Worm (Caenorhabditis elegans) whole organism, L4 larva: ENCODE data around the gene ehbp-1.
"Not testable (repeated sequence)": the region's sequence is repeated elsewhere in the genome, so short reads cannot be mapped to it uniquely, and the experiment has no call there.

Experiments
- R02D3.7 ChIP-seq: fragments of 150-350 bp; sonication (generic microtip); optimal IDR thresholded peaks from 3 replicates; lab custom pipeline; 2014; ENCODE audit warnings: missing biosample characterization, missing genetic modification characterization
- T20F7.1 ChIP-seq: fragments of 200-800 bp; sonication (Bioruptor generic); optimal IDR thresholded peaks from 2 replicates; lab custom pipeline; 2018; ENCODE audit warnings: mild to moderate bottlenecking, missing genetic modification characterization, missing compliant biosample characterization
- Y48G9A.11 ChIP-seq: fragments of 200-800 bp; sonication (Bioruptor generic); IDR thresholded peaks from 2 replicates; pipeline ENCODE4 v1.3.6; 2022; ENCODE audit warnings: missing genetic modification reagents, missing genetic modification characterization, missing compliant biosample characterization
- ZK337.2 ChIP-seq: fragments of 200-800 bp; sonication (Bioruptor generic); IDR thresholded peaks from 2 replicates; pipeline ENCODE4 v1.3.6; 2022; ENCODE audit warnings: missing genetic modification reagents, missing genetic modification characterization, missing compliant biosample characterization
- aha-1 ChIP-seq: fragments of 150-350 bp; peaks from one replicate; lab custom pipeline; 2014; ENCODE audit warnings: missing biosample characterization, missing genetic modification characterization
- aly-2 ChIP-seq: sonication (generic microtip); optimal IDR thresholded peaks from 2 replicates; lab custom pipeline; 2018; ENCODE audit warnings: missing biosample characterization, missing genetic modification characterization
- ama-1 ChIP-seq: fragments of 150-350 bp; optimal IDR thresholded peaks from 2 replicates; lab custom pipeline; 2014; ENCODE audit warnings: inconsistent platforms, mixed read lengths
- ceh-44 ChIP-seq: fragments of 200-800 bp; sonication (Bioruptor generic); IDR thresholded peaks from 2 replicates; pipeline ENCODE4 v1.3.6; 2022; ENCODE audit warnings: missing genetic modification reagents, missing genetic modification characterization, missing compliant biosample characterization
- dmd-8 ChIP-seq: fragments of 200-800 bp; sonication (Bioruptor generic); IDR thresholded peaks from 2 replicates; pipeline ENCODE4 v1.3.6; 2022; ENCODE audit warnings: missing genetic modification characterization, missing compliant biosample characterization
- dmd-9 ChIP-seq: fragments of 200-800 bp; sonication (Bioruptor generic); IDR thresholded peaks from 2 replicates; pipeline ENCODE4 v1.3.6; 2022; ENCODE audit warnings: missing genetic modification reagents, missing genetic modification characterization, missing compliant biosample characterization
- egl-27 ChIP-seq: sonication (generic microtip); optimal IDR thresholded peaks from 3 replicates; lab custom pipeline; 2017; ENCODE audit warnings: missing biosample characterization, missing genetic modification reagents, missing genetic modification characterization
- lin-1 ChIP-seq: fragments of 200-800 bp; sonication (Bioruptor generic); IDR thresholded peaks from 2 replicates; pipeline ENCODE4 v1.3.6; 2022; ENCODE audit warnings: missing genetic modification reagents, missing genetic modification characterization, missing compliant biosample characterization
- madf-5 ChIP-seq, 2 experiments: fragments of 200-800 bp; sonication (Bioruptor generic); IDR thresholded peaks; 2 replicates each; pipeline ENCODE4 v1.3.6; 2022; ENCODE audit warnings: missing compliant biosample characterization in 2 of 2, missing genetic modification characterization in 2 of 2
- mdt-29 ChIP-seq: fragments of 200-800 bp; sonication (Bioruptor generic); IDR thresholded peaks from 2 replicates; pipeline ENCODE4 v1.3.6; 2022; ENCODE audit warnings: missing genetic modification reagents, missing genetic modification characterization, missing compliant biosample characterization
- mep-1 ChIP-seq: fragments of 150-350 bp; sonication (generic microtip); optimal IDR thresholded peaks from 3 replicates; lab custom pipeline; 2014; ENCODE audit warnings: missing biosample characterization, missing genetic modification characterization
- mes-2 ChIP-seq: sonication (generic microtip); optimal IDR thresholded peaks from 2 replicates; lab custom pipeline; 2016; ENCODE audit warnings: missing genotype, mild to moderate bottlenecking, missing genetic modification characterization, missing compliant biosample characterization; ENCODE audit not compliant: poor library complexity, severe bottlenecking
- nhr-28 ChIP-seq: fragments of 150-350 bp; optimal IDR thresholded peaks from 2 replicates; lab custom pipeline; 2014; ENCODE audit warnings: missing biosample characterization, missing genetic modification characterization
- nhr-48 ChIP-seq: sonication (generic microtip); optimal IDR thresholded peaks from 2 replicates; lab custom pipeline; 2016; ENCODE audit warnings: mild to moderate bottlenecking, missing genetic modification characterization, missing compliant biosample characterization
- nhr-76 ChIP-seq: fragments of 150-350 bp; optimal IDR thresholded peaks from 2 replicates; lab custom pipeline; 2014; ENCODE audit warnings: missing biosample characterization, missing genetic modification characterization
- nhr-77 ChIP-seq: fragments of 150-350 bp; optimal IDR thresholded peaks from 2 replicates; lab custom pipeline; 2014; ENCODE audit warnings: missing biosample characterization, missing genetic modification characterization
- pha-4 ChIP-seq, 2 experiments: fragments of 150-350 bp in 1 of 2; fragments of 200-800 bp in 1 of 2; sonication (Bioruptor generic) in 1 of 2; IDR thresholded peaks in 1 of 2; optimal IDR thresholded peaks in 1 of 2; 2 replicates each; pipeline versions ENCODE4 v1.3.6 to Lab custom; 2014 to 2022; ENCODE audit warnings: missing genetic modification characterization in 2 of 2, missing genetic modification reagents in 2 of 2, missing biosample characterization in 1 of 2, missing compliant biosample characterization in 1 of 2
- php-3 ChIP-seq: fragments of 200-800 bp; sonication (Bioruptor generic); IDR thresholded peaks from 2 replicates; pipeline ENCODE4 v1.3.6; 2022; ENCODE audit warnings: missing genetic modification reagents, missing genetic modification characterization, missing compliant biosample characterization
- pqm-1 ChIP-seq: sonication (generic microtip); optimal IDR thresholded peaks from 2 replicates; lab custom pipeline; 2017; ENCODE audit warnings: missing biosample characterization, missing genetic modification characterization
- set-16 ChIP-seq: fragments of 200-800 bp; sonication (Bioruptor generic); IDR thresholded peaks from 2 replicates; pipeline ENCODE4 v1.3.6; 2022; ENCODE audit warnings: missing genetic modification reagents, missing genetic modification characterization, missing compliant biosample characterization
- snpc-1.2 ChIP-seq: fragments of 200-800 bp; sonication (Bioruptor generic); IDR thresholded peaks from 2 replicates; pipeline ENCODE4 v1.3.6; 2022; ENCODE audit warnings: missing genetic modification reagents, missing genetic modification characterization, missing compliant biosample characterization
- unc-62 ChIP-seq, 3 experiments: fragments of 150-350 bp in 1 of 3; sonication (generic microtip); optimal IDR thresholded peaks in 2 of 3; peaks in 1 of 3; 1 replicate in 1 of 3; 2 replicates in 2 of 3; lab custom pipeline; 2014 to 2017; ENCODE audit warnings: missing biosample characterization in 3 of 3, missing genetic modification characterization in 3 of 3, missing genetic modification reagents in 3 of 3, missing genotype in 1 of 3
- zip-11 ChIP-seq: fragments of 200-800 bp; sonication (Bioruptor generic); IDR thresholded peaks from 2 replicates; pipeline ENCODE4 v1.3.6; 2022; ENCODE audit warnings: missing genetic modification characterization, missing compliant biosample characterization

ehbp-1 gene

DNA sequence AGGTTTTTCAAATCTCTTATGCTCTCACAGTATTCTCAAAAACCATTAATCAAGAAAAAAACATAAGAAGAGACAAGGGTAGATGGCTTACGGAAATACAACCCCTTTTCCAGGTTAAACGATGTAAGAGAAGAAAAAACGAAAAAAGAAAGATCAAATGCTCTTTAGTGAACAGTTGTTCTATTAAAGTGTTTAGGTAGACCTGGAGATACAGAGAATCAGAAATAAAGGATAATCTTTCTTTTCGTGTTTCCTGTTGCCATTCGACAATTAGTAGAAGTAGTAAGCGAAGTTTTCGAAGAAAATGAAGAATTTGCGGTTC is 32.8 kb downstream of the ehbp-1 start, which contains the start of gene K09G1.1:
Gene K09G1.1 (plus strand): TSS at position 223 of the 322 bp plus-strand sequence.
- TF ChIP-seq nhr-77 (no peak), ceh-44 (GFP tag; lab: Robert Waterston, UW) (no peak), aly-2 (no peak), R02D3.7 (tag; lab: Kevin White, UChicago) (no peak), php-3 (GFP tag; lab: Robert Waterston, UW) (no peak), madf-5 (GFP tag; IDR thresholded peaks at IDR 0.05; lab: Robert Waterston, UW) (no peak), nhr-28 (tag; lab: Kevin White, UChicago) (no peak), mep-1 (tag; lab: Kevin White, UChicago) (no peak), nhr-48 (tag; lab: Kevin White, UChicago) (no peak), dmd-8 (no peak), mdt-29 (no peak), zip-11 (no peak)

DNA sequence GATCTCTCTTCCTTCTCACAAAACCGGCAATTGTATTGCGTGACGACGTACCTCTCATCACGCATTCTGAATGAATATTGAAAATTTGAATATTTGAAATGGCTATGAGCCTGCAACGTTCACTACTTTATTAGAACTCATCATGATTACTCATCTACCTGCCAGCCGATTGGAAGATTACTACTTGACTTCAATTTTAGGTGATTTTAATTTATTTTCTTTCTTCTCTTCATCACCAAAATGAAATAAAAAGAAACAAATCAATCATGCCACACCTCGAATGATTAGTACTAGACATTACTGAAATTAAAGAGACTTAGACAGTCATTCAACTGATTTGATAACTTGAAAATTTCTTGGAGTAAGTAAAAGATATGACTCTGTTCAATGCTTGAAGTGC is 33.8 kb downstream of the ehbp-1 start:
- TF ChIP-seq unc-62 (GFP tag; optimal IDR thresholded peaks at IDR 0.05 in 1 of 2; lab: Kevin White, UChicago) (peak in 1 of 2 experiments; percentile 62), unc-62 (tag; optimal IDR thresholded peaks at IDR 0.05; lab: Kevin White, UChicago) (no peak), nhr-76 (tag; lab: Kevin White, UChicago) (no peak), pqm-1 (no peak), aha-1 (tag; lab: Kevin White, UChicago) (peak; percentile 13), mdt-29 (no peak)

- peak; percentile 94 for TF ChIP-seq aha-1 (tag; lab: Kevin White, UChicago)
- no peak for TF ChIP-seq ZK337.2 (GFP tag; lab: Robert Waterston, UW)
- no peak for TF ChIP-seq madf-5 (GFP tag; IDR thresholded peaks at IDR 0.05; lab: Robert Waterston, UW)
- TF ChIP-seq pha-4 (GFP tag; IDR thresholded peaks at IDR 0.05; lab: Robert Waterston, UW), result no peak
- no peak for TF ChIP-seq pha-4 (tag; optimal IDR thresholded peaks at IDR 0.05; lab: Kevin White, UChicago)
- TF ChIP-seq, all 104 proteins: peak for 1
These were observed 37.2 kb downstream of the ehbp-1 start for ce11 chrV:9587619-9588018.

DNA sequence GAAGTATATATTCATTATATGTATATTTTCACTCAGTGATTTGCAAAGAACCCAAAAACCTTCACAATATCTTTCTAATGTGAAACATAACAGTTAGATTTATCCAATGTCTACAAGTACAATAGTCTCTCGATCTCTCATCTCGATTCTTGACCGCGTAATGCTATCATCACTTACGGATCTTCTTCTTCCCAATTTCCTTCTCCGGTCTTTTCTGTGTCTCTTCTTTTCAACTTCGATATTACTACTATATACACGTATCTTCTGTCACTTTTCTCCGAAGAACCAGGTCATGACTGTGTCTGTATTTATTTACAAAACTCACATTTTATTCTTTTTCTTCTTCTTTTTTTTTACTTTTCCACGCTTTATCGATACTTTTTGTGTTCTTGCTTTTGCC is 38.1 kb downstream of the ehbp-1 start:
- TF ChIP-seq T20F7.1 (no peak), nhr-28 (tag; lab: Kevin White, UChicago) (peak; percentile 44), ama-1 (lab: Kevin White, UChicago) (no peak), mes-2 (tag; lab: Kevin White, UChicago) (no peak)

- TF ChIP-seq egl-27 (tag; lab: Kevin White, UChicago), result no peak
- TF ChIP-seq snpc-1.2 (GFP tag; lab: Robert Waterston, UW), result no peak
- no peak for TF ChIP-seq dmd-9
- TF ChIP-seq, all 104 proteins: peak for 0
These were observed 39.9 kb downstream of the ehbp-1 start, which contains the start of gene K09G1.2 for ce11 chrV:9590317-9590716. Gene K09G1.2, plus strand, starts transcription at chrV:9590617.

ce11 chrV:9601904-9602303 is 51.5 kb downstream of the ehbp-1 start:
- TF ChIP-seq set-16 (GFP tag; lab: Robert Waterston, UW), result peak; percentile 69; the same call in 1 of the 2 replicates

DNA sequence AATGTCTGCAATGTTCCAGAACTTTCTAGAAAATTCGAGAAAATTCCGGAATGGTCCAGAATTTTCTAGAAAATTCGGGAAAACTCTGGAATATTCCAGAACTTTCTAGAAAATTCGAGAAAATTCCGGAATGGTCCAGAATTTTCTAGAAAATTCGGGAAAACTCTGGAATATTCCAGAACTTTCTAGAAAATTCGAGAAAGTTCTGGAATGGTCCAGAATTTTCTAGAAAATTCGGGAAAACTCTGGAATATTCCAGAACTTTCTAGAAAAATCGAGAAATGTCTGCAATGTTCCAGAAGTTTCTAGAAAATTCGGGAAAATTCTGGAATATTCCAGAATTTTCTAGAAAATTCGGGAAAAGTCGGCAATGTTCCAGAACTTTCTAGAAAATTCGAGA is 53.0 kb downstream of the ehbp-1 start:
- TF ChIP-seq pha-4 (GFP tag; IDR thresholded peaks at IDR 0.05; lab: Robert Waterston, UW), result 0 out of 2 replicates have a peak, but pooled peaks have one; percentile 27
- not testable (repeated sequence) for TF ChIP-seq pha-4 (tag; optimal IDR thresholded peaks at IDR 0.05; lab: Kevin White, UChicago)
- 0 out of 2 replicates have a peak, but pooled peaks have one; percentile 24 for TF ChIP-seq lin-1 (GFP tag; lab: Robert Waterston, UW)
- TF ChIP-seq Y48G9A.11, result 0 out of 2 replicates have a peak, but pooled peaks have one; percentile 11
- TF ChIP-seq, all 104 proteins: peak for 3; not testable (repeated sequence) for 101
